Worm (Caenorhabditis elegans): Measurements from ENCODE around the gene F47B10.9.

The F47B10.9 gene

DNA sequence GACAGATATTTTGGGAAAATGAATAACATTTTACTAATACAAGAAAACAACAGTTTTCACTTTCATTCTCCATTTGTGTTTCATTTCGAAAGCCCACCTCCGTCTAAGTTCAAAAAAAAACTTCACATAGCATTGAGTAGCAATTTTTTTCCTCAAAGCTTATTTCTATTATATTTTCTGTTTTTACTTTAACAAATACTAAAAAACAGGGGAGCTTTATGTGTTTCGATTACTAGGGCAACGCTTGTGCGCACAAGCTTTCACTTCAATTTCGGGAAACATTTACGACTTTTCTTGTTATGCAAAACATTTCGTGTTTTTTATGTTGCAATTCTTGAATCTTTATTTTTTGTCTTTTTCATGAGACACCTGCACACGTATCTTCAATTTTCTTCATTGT is 28.0 kb downstream of the F47B10.9 start, which contains the start of gene T21E8.5:
T21E8.5 (plus strand) TSS at position 301 of the 400 bp plus-strand sequence.
- no peak for TF ChIP-seq lsy-2 (tag; optimal IDR thresholded peaks at IDR 0.05)

ce11 chrX:10883203-10883602 is 30.7 kb downstream of the F47B10.9 start, which contains the start of gene T21E8.7:
Gene T21E8.7 (plus strand): TSS chrX:10883503.
- TF ChIP-seq F10B5.3 (tag; optimal IDR thresholded peaks at IDR 0.05) (no peak), jun-1 (tag; optimal IDR thresholded peaks at IDR 0.05) (no peak), mxl-2 (GFP tag; conservative IDR thresholded peaks at IDR 0.05) (no peak), nhr-77 (tag; optimal IDR thresholded peaks at IDR 0.05) (no peak), zfp-2 (tag; optimal IDR thresholded peaks at IDR 0.05) (no peak)

- TF ChIP-seq lin-1 (GFP tag; IDR thresholded peaks at IDR 0.05) = no peak
- TF ChIP-seq unc-62 (GFP tag; optimal IDR thresholded peaks at IDR 0.05 in 1 of 2) = peak in 1 of 2 experiments; percentile 56
- TF ChIP-seq unc-62 (tag; optimal IDR thresholded peaks at IDR 0.05) = no peak
Measured at ce11 chrX:10881984-10882383, 31.9 kb downstream of the F47B10.9 start, which contains the start of gene T21E8.6. Gene T21E8.6 (plus strand): TSS chrX:10882284.

- TF ChIP-seq nhr-102 (tag; optimal IDR thresholded peaks at IDR 0.05) = no peak
- TF ChIP-seq tag-97 (GFP tag; IDR thresholded peaks at IDR 0.05) = no peak
- no peak for TF ChIP-seq ceh-44 (GFP tag; IDR thresholded peaks at IDR 0.05)
- no peak for TF ChIP-seq ama-1 (optimal IDR thresholded peaks at IDR 0.05)
- TF ChIP-seq daf-12 (tag; optimal IDR thresholded peaks at IDR 0.05) = no peak
- TF ChIP-seq arid-1 (GFP tag; conservative IDR thresholded peaks at IDR 0.05) = no peak
- no peak for TF ChIP-seq ztf-11 (tag; optimal IDR thresholded peaks at IDR 0.05)
- TF ChIP-seq daf-8 (GFP tag; IDR thresholded peaks at IDR 0.05) = no peak
- no peak for TF ChIP-seq F26F4.8 (GFP tag; conservative IDR thresholded peaks at IDR 0.05)
- TF ChIP-seq madf-9 (GFP tag; conservative IDR thresholded peaks at IDR 0.05) = no peak
- no peak for TF ChIP-seq nhr-77 (tag; optimal IDR thresholded peaks at IDR 0.05)
- no peak for TF ChIP-seq aha-1 (tag)
- TF ChIP-seq lin-29 (GFP tag; IDR thresholded peaks at IDR 0.05) = no peak
- TF ChIP-seq nhr-25 (tag; optimal IDR thresholded peaks at IDR 0.05; ENCODE audit: borderline replicate concordance, insufficient read depth) = no peak
- TF ChIP-seq set-16 (GFP tag; IDR thresholded peaks at IDR 0.05) = no peak
Measured at ce11 chrX:10880509-10880908, 33.4 kb downstream of the F47B10.9 start, which contains the start of gene T21E8.4. Gene T21E8.4 (plus strand): TSS chrX:10880809.

ce11 chrX:10877138-10877743 is 36.6 kb downstream of the F47B10.9 start, which contains the start of gene pgp-6:
Gene pgp-6 (minus strand): TSS chrX:10877425.
- TF ChIP-seq nhr-28 (tag; optimal IDR thresholded peaks at IDR 0.05) = peak; percentile 55
- no peak for TF ChIP-seq dpl-1 (GFP tag; optimal IDR thresholded peaks at IDR 0.05)
- TF ChIP-seq pqm-1 (tag; optimal IDR thresholded peaks at IDR 0.05) = peak; percentile 72
- TF ChIP-seq lin-29 (GFP tag; IDR thresholded peaks at IDR 0.05) = no peak
- TF ChIP-seq daf-16 (GFP tag; optimal IDR thresholded peaks at IDR 0.05) = no peak
- TF ChIP-seq daf-16 (tag; optimal IDR thresholded peaks at IDR 0.05) = peak; percentile 84
- no peak for TF ChIP-seq mxl-2 (GFP tag; conservative IDR thresholded peaks at IDR 0.05)
- TF ChIP-seq unc-62 (GFP tag; optimal IDR thresholded peaks at IDR 0.05 in 1 of 2) = peak in 1 of 2 experiments; percentile 69
- TF ChIP-seq unc-62 (tag; optimal IDR thresholded peaks at IDR 0.05) = no peak
- TF ChIP-seq zip-2 (tag; optimal IDR thresholded peaks at IDR 0.05) = peak; percentile 89
- peak; percentile 80 for TF ChIP-seq aha-1 (tag)

DNA sequence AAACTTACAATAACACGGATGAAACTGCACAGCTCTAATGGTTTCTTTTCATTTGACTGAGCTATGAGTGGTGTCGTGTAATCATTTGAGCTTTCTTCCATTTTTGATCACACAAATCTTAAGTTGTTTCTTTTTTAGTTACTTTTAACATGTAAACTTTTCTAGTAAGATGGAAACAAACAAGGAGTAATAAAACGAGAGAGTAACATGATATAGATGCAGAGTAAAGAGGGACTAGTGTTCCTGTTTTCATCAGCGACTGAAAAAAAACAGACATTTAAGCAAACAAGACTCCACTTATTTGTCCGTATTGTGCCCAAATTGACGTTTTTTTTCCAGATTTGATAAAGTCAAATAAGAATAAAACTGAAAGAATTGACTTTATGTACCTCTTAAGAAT is 43.7 kb downstream of the F47B10.9 start, which contains the start of gene pgp-7:
pgp-7 (minus strand) TSS at position 101 of the 400 bp plus-strand sequence.
- TF ChIP-seq sdz-12 (GFP tag; optimal IDR thresholded peaks at IDR 0.05) (no peak), R02D3.7 (tag; optimal IDR thresholded peaks at IDR 0.05) (no peak), unc-62 (GFP tag; optimal IDR thresholded peaks at IDR 0.05 in 1 of 2) (peak in 1 of 2 experiments; percentile 20), unc-62 (tag; optimal IDR thresholded peaks at IDR 0.05) (no peak)

Data from whole organism, L4 larva.